Worm (Caenorhabditis elegans): ENCODE data around the gene T01G1.4.
"Not testable (repeated sequence)": the region's sequence is repeated elsewhere in the genome, so short reads cannot be mapped to it uniquely, and the experiment has no call there.

The T01G1.4 gene

ce11 chrIV:11398267-11398825, 37.0 kb upstream of the T01G1.4 start, which contains the start of gene dsl-6:
TSS of gene dsl-6 (minus strand) at chrIV:11398317.
- not testable (repeated sequence) for TF ChIP-seq skn-1, ZK546.5, nhr-129 (tag; optimal IDR thresholded peaks at IDR 0.05)

ce11 chrIV:11394243-11394642, 32.9 kb upstream of the T01G1.4 start, which contains the start of gene tag-89:
TSS of gene tag-89 (plus strand) at chrIV:11394543.
- TF ChIP-seq sem-4 (tag; optimal IDR thresholded peaks at IDR 0.05) (no peak), dmd-4 (tag; optimal IDR thresholded peaks at IDR 0.05) (no peak), lin-11 (tag; optimal IDR thresholded peaks at IDR 0.05) (no peak), egl-27 (tag; optimal IDR thresholded peaks at IDR 0.05) (no peak), nhr-23 (tag; optimal IDR thresholded peaks at IDR 0.05) (no peak)

ce11 chrIV:11388684-11389083, 27.4 kb upstream of the T01G1.4 start:
- no peak for TF ChIP-seq ztf-11 (tag; optimal IDR thresholded peaks at IDR 0.05)
- TF ChIP-seq nhr-21 (tag; optimal IDR thresholded peaks at IDR 0.05), result peak; percentile 46
- no peak for TF ChIP-seq nhr-23 (tag; optimal IDR thresholded peaks at IDR 0.05)
- no peak for TF ChIP-seq elt-3 (tag; optimal IDR thresholded peaks at IDR 0.05)
- peak in 1 of 2 experiments; percentile 29 for TF ChIP-seq lsy-2 (tag; optimal IDR thresholded peaks at IDR 0.05)
- TF ChIP-seq crh-2 (tag; optimal IDR thresholded peaks at IDR 0.05), result peak; percentile 20
- peak; percentile 29 for TF ChIP-seq sma-9 (GFP tag; optimal IDR thresholded peaks at IDR 0.05)
- TF ChIP-seq sma-9 (tag; optimal IDR thresholded peaks at IDR 0.05), result no peak
- TF ChIP-seq dmd-4 (tag; optimal IDR thresholded peaks at IDR 0.05), result peak; percentile 9
- no peak for TF ChIP-seq skn-1 (tag; optimal IDR thresholded peaks at IDR 0.05)
- no peak for TF ChIP-seq sem-4 (tag; optimal IDR thresholded peaks at IDR 0.05)
- no peak for TF ChIP-seq alr-1 (tag; optimal IDR thresholded peaks at IDR 0.05)
- TF ChIP-seq ceh-16 (tag; optimal IDR thresholded peaks at IDR 0.05), result no peak

ce11 chrIV:11379254-11379653, 17.9 kb upstream of the T01G1.4 start, which contains the start of gene fbxb-76:
TSS of gene fbxb-76 (minus strand) at chrIV:11379354.
- TF ChIP-seq sma-9 (GFP tag; optimal IDR thresholded peaks at IDR 0.05) (no peak), sma-9 (tag; optimal IDR thresholded peaks at IDR 0.05) (no peak), sma-3 (GFP tag; optimal IDR thresholded peaks at IDR 0.05) (no peak), unc-39 (tag; optimal IDR thresholded peaks at IDR 0.05) (no peak), mdl-1 (tag; optimal IDR thresholded peaks at IDR 0.05) (no peak), gmeb-1 (tag; optimal IDR thresholded peaks at IDR 0.05) (no peak), nhr-237 (tag; optimal IDR thresholded peaks at IDR 0.05) (no peak), C34F6.9 (tag; optimal IDR thresholded peaks at IDR 0.05) (no peak), ztf-1 (GFP tag; conservative IDR thresholded peaks at IDR 0.05) (no peak), sem-4 (tag; optimal IDR thresholded peaks at IDR 0.05) (no peak), ztf-11 (tag; optimal IDR thresholded peaks at IDR 0.05) (no peak), alr-1 (tag; optimal IDR thresholded peaks at IDR 0.05) (no peak), elt-3 (tag; optimal IDR thresholded peaks at IDR 0.05) (no peak), unc-62 (GFP tag; optimal IDR thresholded peaks at IDR 0.05) (no peak), F13H6.1 (tag; optimal IDR thresholded peaks at IDR 0.05) (no peak), egl-27 (tag; optimal IDR thresholded peaks at IDR 0.05) (no peak), mab-5 (tag; optimal IDR thresholded peaks at IDR 0.05) (no peak)

- TF ChIP-seq sem-4 (tag; optimal IDR thresholded peaks at IDR 0.05) (no peak), elt-3 (tag; optimal IDR thresholded peaks at IDR 0.05) (no peak), nhr-10 (tag; optimal IDR thresholded peaks at IDR 0.05) (no peak), nhr-129 (tag; optimal IDR thresholded peaks at IDR 0.05) (no peak), nhr-6 (tag; optimal IDR thresholded peaks at IDR 0.05) (no peak), nhr-25 (tag; optimal IDR thresholded peaks at IDR 0.05) (no peak), fos-1 (tag; optimal IDR thresholded peaks at IDR 0.05) (no peak), alr-1 (tag; optimal IDR thresholded peaks at IDR 0.05) (no peak), blmp-1 (tag; optimal IDR thresholded peaks at IDR 0.05; ENCODE audit: insufficient read depth) (no peak), lin-11 (tag; optimal IDR thresholded peaks at IDR 0.05) (no peak), lin-39 (tag; optimal IDR thresholded peaks at IDR 0.05) (no peak), C34F6.9 (tag; optimal IDR thresholded peaks at IDR 0.05) (no peak), gmeb-1 (tag; optimal IDR thresholded peaks at IDR 0.05) (no peak), lsy-2 (tag; optimal IDR thresholded peaks at IDR 0.05) (no peak), egl-27 (tag; optimal IDR thresholded peaks at IDR 0.05) (no peak), ceh-16 (tag; optimal IDR thresholded peaks at IDR 0.05) (no peak), ama-1 (optimal IDR thresholded peaks at IDR 0.05) (no peak), nhr-237 (tag; optimal IDR thresholded peaks at IDR 0.05) (no peak)
Measured at ce11 chrIV:11377439-11377838, 16.1 kb upstream of the T01G1.4 start.

Data from whole organism, L2 larva.